Fruit fly (Drosophila melanogaster) whole organism, adult: ENCODE results near the gene da.

Experiments
- Hr96 ChIP-seq: fragments of 200-800 bp; sonication (Bioruptor generic); optimal IDR thresholded peaks from 2 replicates; lab custom pipeline; 2016; ENCODE audit warnings: missing biosample characterization, missing genetic modification characterization
- bab1 ChIP-seq: fragments of 200-800 bp; sonication (Bioruptor generic); optimal IDR thresholded peaks from 3 replicates; lab custom pipeline; 2019; ENCODE audit warnings: missing biosample characterization, mild to moderate bottlenecking, missing genetic modification characterization, moderate library complexity
- kay ChIP-seq: fragments of 200-800 bp; sonication (Bioruptor generic); peaks from one replicate; lab custom pipeline; 2016; ENCODE audit warnings: missing biosample characterization, missing genetic modification characterization, borderline replicate concordance
- toe ChIP-seq: fragments of 200-800 bp; sonication (Bioruptor generic); optimal IDR thresholded peaks from 2 replicates; lab custom pipeline; 2016; ENCODE audit warnings: missing biosample characterization, missing genetic modification characterization

DNA sequence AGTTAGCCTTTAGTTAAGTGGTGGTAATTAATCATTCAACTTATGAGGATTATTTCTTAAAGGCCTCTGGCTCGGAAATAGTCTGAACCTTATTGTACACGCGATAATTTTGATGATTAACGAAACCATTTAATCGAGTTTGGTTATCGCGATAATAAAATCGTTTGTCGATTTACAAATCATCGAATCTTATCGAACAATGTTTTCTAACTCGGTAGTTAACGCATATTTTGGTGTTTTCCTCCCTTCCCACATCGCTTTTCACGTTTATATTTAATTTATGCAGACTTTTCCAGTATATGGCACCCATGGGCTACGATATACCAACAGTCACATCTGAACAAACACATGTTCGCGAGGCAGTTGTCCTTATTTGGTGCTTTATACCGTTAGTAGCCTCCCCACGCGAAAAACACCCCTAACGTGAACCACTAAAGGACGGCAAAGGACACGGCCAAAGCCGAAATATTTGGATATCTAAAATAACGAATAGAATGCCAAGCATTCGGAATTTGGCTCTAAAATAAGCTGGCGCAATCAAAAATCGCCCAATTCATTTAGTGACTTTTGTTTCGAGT is 43.8 kb upstream of the da start, which contains the start of gene Frmd5:
- TF ChIP-seq toe (GFP tag; lab: Kevin White, UChicago): no peak
- no peak for TF ChIP-seq kay
- TF ChIP-seq Hr96 (GFP tag; lab: Kevin White, UChicago): no peak
- no peak for TF ChIP-seq bab1 (GFP tag; lab: Kevin White, UChicago)
